Worm (Caenorhabditis elegans) whole organism, young adult: Measurements from ENCODE around the gene H01G02.3.

Experiments
- B0019.2 ChIP-seq: fragments of 200-800 bp; sonication (Bioruptor generic); conservative IDR thresholded peaks from 2 replicates; pipeline ENCODE4 v1.3.6; 2022; ENCODE audit warnings: missing genetic modification reagents, missing genetic modification characterization, missing compliant biosample characterization
- D2030.7 ChIP-seq: fragments of 200-800 bp; sonication (Bioruptor generic); IDR thresholded peaks from 2 replicates; pipeline ENCODE4 v1.3.6; 2022; ENCODE audit warnings: missing genetic modification reagents, missing genetic modification characterization, missing compliant biosample characterization
- F23B12.7 ChIP-seq: sonication (generic microtip); optimal IDR thresholded peaks from 2 replicates; lab custom pipeline; 2017; ENCODE audit warnings: missing genetic modification characterization, mild to moderate bottlenecking, missing compliant biosample characterization, antibody characterized with exemption, moderate library complexity; ENCODE audit not compliant: insufficient read depth
- F39B2.1 ChIP-seq: fragments of 200-800 bp; sonication (Bioruptor generic); IDR thresholded peaks from 2 replicates; pipeline ENCODE4 v1.3.6; 2022; ENCODE audit warnings: missing genetic modification reagents, missing genetic modification characterization, missing compliant biosample characterization
- Y56A3A.18 ChIP-seq: fragments of 200-800 bp; sonication (Bioruptor generic); IDR thresholded peaks from 2 replicates; pipeline ENCODE4 v1.3.6; 2022; ENCODE audit warnings: missing genetic modification reagents, missing genetic modification characterization, missing compliant biosample characterization
- Y95B8A.8 ChIP-seq: fragments of 200-800 bp; sonication (Bioruptor generic); IDR thresholded peaks from 2 replicates; pipeline ENCODE4 v1.3.6; 2022; ENCODE audit warnings: missing genetic modification reagents, missing genetic modification characterization, missing compliant biosample characterization
- aptf-2 ChIP-seq: fragments of 200-800 bp; sonication (Bioruptor generic); conservative IDR thresholded peaks from 2 replicates; pipeline ENCODE4 v1.3.6; 2022; ENCODE audit warnings: missing genetic modification reagents, missing genetic modification characterization, missing compliant biosample characterization
- attf-5 ChIP-seq: fragments of 200-800 bp; sonication (Bioruptor generic); optimal IDR thresholded peaks from 2 replicates; lab custom pipeline; 2018; ENCODE audit warnings: mild to moderate bottlenecking, missing genetic modification characterization, missing compliant biosample characterization
- attf-6 ChIP-seq: fragments of 200-800 bp; sonication (Bioruptor generic); IDR thresholded peaks from 2 replicates; pipeline ENCODE4 v1.3.6; 2022; ENCODE audit warnings: missing genetic modification reagents, missing genetic modification characterization, missing compliant biosample characterization
- bed-1 ChIP-seq: fragments of 200-800 bp; sonication (Bioruptor generic); IDR thresholded peaks from 2 replicates; pipeline ENCODE4 v1.3.6; 2022; ENCODE audit warnings: missing genetic modification reagents, missing genetic modification characterization, missing compliant biosample characterization
- cebp-2 ChIP-seq: fragments of 200-800 bp; sonication (Bioruptor generic); IDR thresholded peaks from 2 replicates; pipeline ENCODE4 v1.3.6; 2022; ENCODE audit warnings: missing genetic modification characterization, missing compliant biosample characterization
- ceh-27 ChIP-seq: fragments of 200-800 bp; sonication (Bioruptor generic); optimal IDR thresholded peaks from 2 replicates; lab custom pipeline; 2018; ENCODE audit warnings: mild to moderate bottlenecking, missing genetic modification characterization, moderate library complexity, missing compliant biosample characterization
- egl-18 ChIP-seq: fragments of 200-800 bp; sonication (Bioruptor generic); IDR thresholded peaks from 2 replicates; pipeline ENCODE4 v1.3.6; 2022; ENCODE audit warnings: missing genetic modification reagents, missing genetic modification characterization, missing compliant biosample characterization
- ekl-4 ChIP-seq: fragments of 200-800 bp; sonication (Bioruptor generic); IDR thresholded peaks from 2 replicates; pipeline ENCODE4 v1.3.6; 2022; ENCODE audit warnings: missing genetic modification reagents, missing genetic modification characterization, missing compliant biosample characterization
- him-1 ChIP-seq: sonication (generic microtip); optimal IDR thresholded peaks from 2 replicates; lab custom pipeline; 2016; ENCODE audit warnings: missing genotype, missing genetic modification reagents, missing genetic modification characterization, missing compliant biosample characterization
- hlh-12 ChIP-seq: sonication (generic microtip); optimal IDR thresholded peaks from 2 replicates; lab custom pipeline; 2016; ENCODE audit warnings: missing genetic modification characterization, missing compliant biosample characterization
- hlh-26 ChIP-seq: fragments of 200-800 bp; sonication (Bioruptor generic); conservative IDR thresholded peaks from 2 replicates; pipeline ENCODE4 v1.3.6; 2022; ENCODE audit warnings: missing genetic modification reagents, missing genetic modification characterization, missing compliant biosample characterization
- hsf-1 ChIP-seq: fragments of 200-800 bp; sonication (Bioruptor generic); IDR thresholded peaks from 2 replicates; pipeline ENCODE4 v1.3.6; 2022; ENCODE audit warnings: missing genetic modification reagents, missing genetic modification characterization, missing compliant biosample characterization
- lag-1 ChIP-seq: fragments of 200-800 bp; sonication (Bioruptor generic); IDR thresholded peaks from 2 replicates; pipeline ENCODE4 v1.3.6; 2022; ENCODE audit warnings: missing genetic modification reagents, missing genetic modification characterization, missing compliant biosample characterization
- let-607 ChIP-seq, 2 experiments: fragments of 200-800 bp in 1 of 2; sonication (Bioruptor generic) in 1 of 2; sonication (generic microtip) in 1 of 2; optimal IDR thresholded peaks; 2 replicates each; lab custom pipeline; 2016 to 2018; ENCODE audit warnings: mild to moderate bottlenecking in 2 of 2, missing compliant biosample characterization in 2 of 2, missing genetic modification characterization in 2 of 2, moderate library complexity in 2 of 2, missing genotype in 1 of 2
- madf-8 ChIP-seq: fragments of 200-800 bp; sonication (Bioruptor generic); conservative IDR thresholded peaks from 2 replicates; pipeline ENCODE4 v1.3.6; 2022; ENCODE audit warnings: missing genetic modification reagents, missing genetic modification characterization, missing compliant biosample characterization
- nhr-179 ChIP-seq: sonication (generic microtip); optimal IDR thresholded peaks from 2 replicates; lab custom pipeline; 2016; ENCODE audit warnings: mild to moderate bottlenecking, missing genetic modification characterization, missing compliant biosample characterization
- nhr-27 ChIP-seq: fragments of 200-800 bp; sonication (Bioruptor generic); optimal IDR thresholded peaks from 2 replicates; lab custom pipeline; 2018; ENCODE audit warnings: mild to moderate bottlenecking, missing genetic modification characterization, moderate library complexity, missing compliant biosample characterization
- nhr-80 ChIP-seq: sonication (generic microtip); optimal IDR thresholded peaks from 2 replicates; lab custom pipeline; 2016; ENCODE audit warnings: missing genetic modification characterization, missing compliant biosample characterization
- pbrm-1 ChIP-seq: fragments of 200-800 bp; sonication (Bioruptor generic); IDR thresholded peaks from 2 replicates; pipeline ENCODE4 v1.3.6; 2022; ENCODE audit warnings: missing genetic modification reagents, missing genetic modification characterization, missing compliant biosample characterization
- rec-8 ChIP-seq, 2 experiments: sonication (generic microtip); optimal IDR thresholded peaks; 2 replicates each; lab custom pipeline; 2016; ENCODE audit warnings: mild to moderate bottlenecking in 2 of 2, missing genetic modification characterization in 2 of 2, missing genetic modification reagents in 2 of 2, missing genotype in 2 of 2, missing biosample characterization in 1 of 2, missing compliant biosample characterization in 1 of 2, moderate library complexity in 1 of 2
- sea-2 ChIP-seq: fragments of 200-800 bp; sonication (Bioruptor generic); IDR thresholded peaks from 2 replicates; pipeline ENCODE4 v1.3.6; 2022; ENCODE audit warnings: missing genetic modification characterization, missing compliant biosample characterization
- snpc-1.3 ChIP-seq: sonication (generic microtip); optimal IDR thresholded peaks from 2 replicates; lab custom pipeline; 2017; ENCODE audit warnings: missing genetic modification characterization, mild to moderate bottlenecking, missing compliant biosample characterization, antibody characterized with exemption, moderate library complexity, missing genotype, missing genetic modification reagents; ENCODE audit not compliant: insufficient read depth
- somi-1 ChIP-seq: fragments of 200-800 bp; sonication (Bioruptor generic); optimal IDR thresholded peaks from 2 replicates; lab custom pipeline; 2018; ENCODE audit warnings: mild to moderate bottlenecking, missing genetic modification characterization, missing compliant biosample characterization
- tlf-1 ChIP-seq: fragments of 200-800 bp; sonication (Bioruptor generic); optimal IDR thresholded peaks from 2 replicates; lab custom pipeline; 2018; ENCODE audit warnings: mild to moderate bottlenecking, missing genetic modification characterization, missing compliant biosample characterization
- ztf-18 ChIP-seq: sonication (generic microtip); optimal IDR thresholded peaks from 2 replicates; lab custom pipeline; 2016; ENCODE audit warnings: missing genotype, mild to moderate bottlenecking, missing genetic modification characterization, missing compliant biosample characterization
- ztf-3 ChIP-seq: fragments of 200-800 bp; sonication (Bioruptor generic); optimal IDR thresholded peaks from 2 replicates; lab custom pipeline; 2018; ENCODE audit warnings: mild to moderate bottlenecking, missing genetic modification characterization, missing compliant biosample characterization

The H01G02.3 gene

DNA sequence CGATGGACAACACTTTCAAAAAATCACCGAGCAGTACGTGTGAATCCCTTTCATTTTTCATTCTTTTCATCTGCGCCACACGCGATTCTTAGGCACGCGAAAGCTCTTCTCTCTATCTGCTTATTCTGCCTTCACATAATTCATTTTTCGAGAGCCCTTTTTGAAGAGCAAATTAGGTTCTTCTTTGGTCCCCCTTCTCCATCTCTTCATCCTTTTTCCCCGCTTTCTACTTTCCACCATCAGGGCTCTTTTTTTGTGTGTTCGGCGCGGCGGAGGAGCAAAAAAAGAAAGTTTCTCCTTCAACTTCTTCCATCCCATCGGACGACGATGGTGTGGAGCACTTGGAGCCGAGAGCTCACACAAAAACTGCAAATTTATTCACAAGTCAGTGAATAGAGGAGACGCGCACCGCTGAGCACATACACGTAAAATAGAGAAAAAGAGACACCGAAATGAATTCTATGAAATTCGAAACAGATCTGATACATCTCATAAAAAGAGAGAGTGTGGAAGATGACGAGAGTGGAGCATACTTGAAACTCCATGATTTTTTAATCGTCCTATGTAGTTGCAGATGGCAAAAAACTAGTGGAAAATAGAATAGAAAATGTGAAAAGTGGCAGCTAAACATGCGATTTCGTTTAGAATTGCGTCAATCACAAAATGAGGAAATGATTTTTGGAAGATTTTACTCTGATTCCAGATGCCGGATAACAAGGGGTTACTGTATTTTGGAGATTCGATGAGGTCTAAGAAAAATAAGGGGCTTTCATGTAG is 7.1 kb downstream of the H01G02.3 start:
- TF ChIP-seq nhr-27 (tag; lab: Kevin White, UChicago) (no peak), sea-2 (GFP tag; lab: Robert Waterston, UW) (no peak), ceh-27 (peak; percentile 5)

ce11 chrIV:11782846-11783245 is 9.5 kb downstream of the H01G02.3 start:
- TF ChIP-seq pbrm-1 (GFP tag; lab: Robert Waterston, UW) (no peak), F23B12.7 (tag; lab: Kevin White, UChicago) (no peak), ekl-4 (GFP tag; lab: Robert Waterston, UW) (no peak), nhr-179 (tag; lab: Kevin White, UChicago) (no peak), attf-5 (no peak), F39B2.1 (GFP tag; lab: Robert Waterston, UW) (no peak), bed-1 (GFP tag; lab: Robert Waterston, UW) (no peak)

- TF ChIP-seq egl-18 (GFP tag; lab: Robert Waterston, UW) (no peak), hlh-12 (tag; lab: Kevin White, UChicago) (no peak), cebp-2 (no peak), F39B2.1 (GFP tag; lab: Robert Waterston, UW) (no peak), hsf-1 (no peak), D2030.7 (GFP tag; lab: Robert Waterston, UW) (no peak), Y95B8A.8 (no peak), bed-1 (GFP tag; lab: Robert Waterston, UW) (no peak), somi-1 (GFP tag; lab: Kevin White, UChicago) (no peak), him-1 (tag; lab: Kevin White, UChicago) (no peak), let-607 (tag; optimal IDR thresholded peaks at IDR 0.05; lab: Kevin White, UChicago) (no peak), lag-1 (no peak), ekl-4 (GFP tag; lab: Robert Waterston, UW) (no peak)
These were observed 13.4 kb downstream of the H01G02.3 start, which contains the start of gene lpr-2 for ce11 chrIV:11779028-11779427. TSS of gene lpr-2 (plus strand) at chrIV:11779216.

- TF ChIP-seq B0019.2 (no peak), attf-6 (no peak), madf-8 (GFP tag; lab: Robert Waterston, UW) (no peak), Y56A3A.18 (GFP tag; lab: Robert Waterston, UW) (no peak), snpc-1.3 (tag; lab: Kevin White, UChicago) (no peak), tlf-1 (no peak), ztf-18 (tag; lab: Kevin White, UChicago) (no peak), nhr-80 (no peak), hlh-26 (GFP tag; lab: Robert Waterston, UW) (no peak), ztf-3 (no peak), aptf-2 (GFP tag; lab: Robert Waterston, UW) (no peak), rec-8 (tag; optimal IDR thresholded peaks at IDR 0.05; lab: Kevin White, UChicago) (no peak)
- TF ChIP-seq, all 124 proteins: peak for 0
These were observed 15.4 kb downstream of the H01G02.3 start for ce11 chrIV:11776968-11777467.
